Worm (Caenorhabditis elegans) whole organism, L1 larva: ENCODE results near the gene anmt-2.

Source experiments
- aly-2 ChIP-seq: fragments of 150-350 bp; optimal IDR thresholded peaks from 2 replicates; lab custom pipeline; 2014; ENCODE audit warnings: missing biosample characterization, missing genetic modification characterization
- ama-1 ChIP-seq: fragments of 150-350 bp; optimal IDR thresholded peaks from 2 replicates; lab custom pipeline; 2014
- ceh-63 ChIP-seq: fragments of 200-800 bp; sonication (Bioruptor generic); optimal IDR thresholded peaks from 2 replicates; lab custom pipeline; 2018; ENCODE audit warnings: mild to moderate bottlenecking, missing genetic modification characterization, missing compliant biosample characterization
- ceh-82 ChIP-seq, 3 experiments: fragments of 150-350 bp in 1 of 3; sonication (generic microtip) in 2 of 3; optimal IDR thresholded peaks; 2 replicates each; lab custom pipeline; 2014 to 2017; ENCODE audit warnings: missing biosample characterization in 3 of 3, missing genetic modification characterization in 3 of 3
- ces-1 ChIP-seq: fragments of 150-350 bp; optimal IDR thresholded peaks from 2 replicates; lab custom pipeline; 2014; ENCODE audit warnings: missing biosample characterization, missing genetic modification reagents, missing genetic modification characterization
- nhr-237 ChIP-seq: fragments of 150-350 bp; optimal IDR thresholded peaks from 2 replicates; lab custom pipeline; 2014; ENCODE audit warnings: missing biosample characterization, missing genetic modification characterization
- nhr-28 ChIP-seq: fragments of 150-350 bp; optimal IDR thresholded peaks from 2 replicates; lab custom pipeline; 2014; ENCODE audit warnings: missing biosample characterization, missing genetic modification characterization
- nhr-76 ChIP-seq: sonication (generic microtip); optimal IDR thresholded peaks from 2 replicates; lab custom pipeline; 2017; ENCODE audit warnings: missing biosample characterization, missing genetic modification characterization

DNA sequence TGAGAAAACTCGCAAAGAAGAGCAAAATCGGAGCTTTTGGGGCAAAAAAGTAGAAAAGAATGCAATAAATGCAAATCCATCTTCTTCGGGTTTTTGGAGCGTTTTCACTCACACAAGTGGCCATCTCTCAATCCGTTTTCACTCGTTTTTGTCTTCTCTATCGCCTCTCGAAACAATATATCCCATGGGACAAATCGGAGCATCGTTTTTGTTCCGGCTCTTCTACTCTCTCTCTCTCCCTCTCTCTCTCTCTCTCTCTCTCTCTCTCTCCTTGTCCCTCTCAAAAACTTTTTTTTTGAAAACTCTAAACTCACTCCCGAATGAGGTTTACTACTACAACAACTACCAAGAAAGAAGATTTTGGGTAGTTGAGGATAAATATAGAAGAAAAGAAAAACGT lies 16.0 kb downstream of the anmt-2 start:
- no peak for TF ChIP-seq ceh-82 (tag; optimal IDR thresholded peaks at IDR 0.05; lab: Kevin White, UChicago)
- TF ChIP-seq ama-1 (lab: Kevin White, UChicago): no peak
- no peak for TF ChIP-seq nhr-237 (tag; lab: Kevin White, UChicago)
- no peak for TF ChIP-seq aly-2 (tag; lab: Kevin White, UChicago)
- no peak for TF ChIP-seq ces-1 (GFP tag; lab: Kevin White, UChicago)
- TF ChIP-seq nhr-28 (tag; lab: Kevin White, UChicago): no peak
- TF ChIP-seq nhr-76 (tag; lab: Kevin White, UChicago): no peak
- no peak for TF ChIP-seq ceh-63 (GFP tag; lab: Kevin White, UChicago)
